ENCODE assay signal across 2 fruit fly cellular contexts in the genomic region with DNA sequence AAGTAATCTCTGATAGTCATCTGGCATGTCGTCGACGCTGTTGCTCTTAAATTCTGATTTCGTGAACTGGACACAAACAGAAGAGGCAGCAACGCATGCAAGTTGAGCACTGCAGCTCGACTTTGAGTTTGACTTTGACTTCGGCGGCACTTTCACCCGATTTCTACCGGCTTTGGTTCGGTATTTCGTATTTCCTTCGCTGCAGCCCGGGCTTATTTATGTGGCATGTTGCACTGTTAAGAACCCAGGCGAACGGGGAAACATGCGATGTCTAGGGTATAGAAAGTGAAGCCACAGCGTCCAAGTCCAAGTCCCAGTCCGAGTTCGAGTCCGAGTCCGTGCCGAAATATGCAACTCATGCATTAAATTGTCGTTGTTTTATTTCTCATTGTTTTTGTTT.
TF ChIP-seq lines count a peak whose summit lies in the region.

No protein-coding gene starts in this region.

- no peak for TF ChIP-seq CTCF in whole organism, embryonic (GFP tag; optimal IDR thresholded peaks at IDR 0.05; lab: Kevin White, UChicago)

TF ChIP-seq in whole organism, embryonic, 481 proteins besides CTCF, POLR2A, EP300 and RAD21:
- TF ChIP-seq Taf1 (GFP tag; IDR thresholded peaks at IDR 0.05; lab: Robert Waterston, UW) = no peak
- TF ChIP-seq Blimp-1 (GFP tag; optimal IDR thresholded peaks at IDR 0.05; lab: Kevin White, UChicago) = peak; percentile 68
- no peak for TF ChIP-seq NfI (GFP tag; optimal IDR thresholded peaks at IDR 0.05; lab: Kevin White, UChicago)

TF ChIP-seq in whole organism, prepupa, 60 proteins besides CTCF, POLR2A, EP300 and RAD21:
- TF ChIP-seq Blimp-1 (GFP tag; optimal IDR thresholded peaks at IDR 0.05; lab: Kevin White, UChicago) = peak; percentile 58
- TF ChIP-seq Ets96B (tag; optimal IDR thresholded peaks at IDR 0.05; lab: Kevin White, UChicago) = no peak
- peak; percentile 37 for TF ChIP-seq Eip78C (GFP tag; lab: Kevin White, UChicago)
- no peak for TF ChIP-seq CG11762 (GFP tag; optimal IDR thresholded peaks at IDR 0.05; lab: Kevin White, UChicago; ENCODE audit: insufficient read depth)
